Fruit fly (Drosophila melanogaster) Kc167 (cell line): ENCODE results near the gene CG9777.

ENCODE experiments used
- Sin3A ChIP-seq: fragments of >200 bp; optimal IDR thresholded peaks from 2 replicates; lab custom pipeline; 2018; ENCODE audit warnings: missing external identifiers
- h ChIP-seq: fragments of >200 bp; optimal IDR thresholded peaks from 3 replicates; lab custom pipeline; 2018; ENCODE audit warnings: missing external identifiers
- insv ChIP-seq: fragments of >200 bp; optimal IDR thresholded peaks from 3 replicates; lab custom pipeline; 2018; ENCODE audit warnings: missing external identifiers
- ttk ChIP-seq: sonication (Bioruptor generic); optimal IDR thresholded peaks from 2 replicates; lab custom pipeline; 2017; ENCODE audit warnings: missing external identifiers

DNA sequence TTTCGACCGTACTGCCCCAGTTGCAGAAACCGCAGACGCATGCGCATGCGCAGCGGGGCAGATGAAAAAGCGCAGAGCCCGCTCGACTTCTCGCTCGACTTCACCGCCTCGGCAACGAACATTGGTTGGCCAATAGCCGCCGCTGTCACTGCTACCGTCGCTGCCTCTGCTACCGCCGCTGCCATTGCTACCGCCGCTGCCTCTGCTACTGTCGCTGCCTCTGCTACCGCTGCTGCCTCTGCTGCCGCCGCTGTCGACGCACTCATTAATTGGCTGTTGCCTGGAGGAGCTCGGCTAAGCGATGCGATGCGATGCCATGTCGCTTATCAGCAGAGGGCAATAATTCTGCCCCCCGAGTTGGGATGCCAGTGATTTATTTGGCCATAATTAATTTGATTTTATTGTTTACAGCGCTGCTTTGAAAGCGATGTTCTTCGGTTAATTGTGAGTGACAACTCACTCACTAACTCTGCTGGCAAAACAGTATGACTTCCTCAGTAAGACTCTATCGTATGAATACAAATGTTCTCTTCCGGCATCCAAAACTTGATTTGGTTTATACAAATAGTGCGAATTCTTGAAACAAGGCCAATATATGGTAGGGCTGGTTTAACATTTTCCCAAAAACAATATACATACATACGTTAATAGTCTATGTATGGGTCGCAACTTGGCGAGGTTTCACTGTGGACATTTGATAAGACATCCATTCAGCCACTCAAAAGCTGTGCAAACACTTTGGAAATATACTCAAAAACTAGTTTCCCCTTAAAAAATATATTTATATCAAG is 38.9 kb upstream of the CG9777 start:
- TF ChIP-seq insv (lab: Kevin White, UChicago) (no peak), h (lab: Kevin White, UChicago) (no peak), ttk (lab: Kevin White, UChicago) (no peak), Sin3A (lab: Kevin White, UChicago) (no peak)
